Fruit fly (Drosophila melanogaster) whole organism, embryonic: ENCODE data around the gene alpha-PheRS.
A peak's percentile ranks its signal among the peaks of the same experiment; 100 is the strongest.

Experiments used
- Bteb2 ChIP-seq: fragments of 200-800 bp; sonication (Bioruptor generic); optimal IDR thresholded peaks from 2 replicates; lab custom pipeline; 2016; ENCODE audit warnings: missing biosample characterization, missing genetic modification characterization
- CG13123 ChIP-seq: fragments of 200-800 bp; sonication (Bioruptor generic); optimal IDR thresholded peaks from 2 replicates; lab custom pipeline; 2016; ENCODE audit warnings: missing biosample characterization, missing genetic modification characterization
- CG13287 ChIP-seq: fragments of 200-800 bp; sonication (Bioruptor generic); IDR thresholded peaks from 2 replicates; pipeline ENCODE4 v1.3.6; 2022; ENCODE audit warnings: missing biosample characterization, missing genetic modification characterization; ENCODE audit not compliant: partially characterized antibody
- CG14441 ChIP-seq: fragments of 200-800 bp; sonication (Bioruptor generic); IDR thresholded peaks from 2 replicates; pipeline ENCODE4 v1.3.6; 2022; ENCODE audit warnings: missing biosample characterization, missing genetic modification characterization
- CG16813 ChIP-seq: fragments of 200-800 bp; sonication (Bioruptor generic); IDR thresholded peaks from 3 replicates; pipeline ENCODE4 v1.3.6; 2022; ENCODE audit warnings: missing biosample characterization, missing genetic modification characterization; ENCODE audit not compliant: partially characterized antibody
- CG17328 ChIP-seq: fragments of 200-800 bp; sonication (Bioruptor generic); IDR thresholded peaks from 2 replicates; pipeline ENCODE4 v1.3.6; 2022; ENCODE audit warnings: missing biosample characterization, missing genetic modification characterization
- CG17361 ChIP-seq: fragments of 200-800 bp; sonication (Bioruptor generic); IDR thresholded peaks from 3 replicates; pipeline ENCODE4 v1.3.6; 2022; ENCODE audit warnings: missing biosample characterization, missing genetic modification characterization
- CG17568 ChIP-seq: fragments of 200-800 bp; sonication (Bioruptor generic); optimal IDR thresholded peaks from 2 replicates; lab custom pipeline; 2018; ENCODE audit warnings: missing biosample characterization, mild to moderate bottlenecking, missing genetic modification characterization, moderate library complexity
- CG18764 ChIP-seq: fragments of 200-800 bp; sonication (Bioruptor generic); optimal IDR thresholded peaks from 3 replicates; lab custom pipeline; 2016; ENCODE audit warnings: missing biosample characterization, missing genetic modification characterization
- CG2116 ChIP-seq: fragments of 200-800 bp; sonication (Bioruptor generic); optimal IDR thresholded peaks from 3 replicates; lab custom pipeline; 2018; ENCODE audit warnings: missing biosample characterization, mild to moderate bottlenecking, missing genetic modification characterization
- CG2875 ChIP-seq: fragments of 200-800 bp; sonication (Bioruptor generic); optimal IDR thresholded peaks from 2 replicates; lab custom pipeline; 2017; ENCODE audit warnings: missing biosample characterization, mild to moderate bottlenecking, missing genetic modification characterization, missing genetic modification reagents
- CG31365 ChIP-seq: fragments of 200-800 bp; sonication (Bioruptor generic); optimal IDR thresholded peaks from 2 replicates; lab custom pipeline; 2018; ENCODE audit warnings: missing biosample characterization, mild to moderate bottlenecking, missing genetic modification characterization
- CG32532 ChIP-seq: fragments of 200-800 bp; sonication (Bioruptor generic); IDR thresholded peaks from 2 replicates; pipeline ENCODE4 v1.3.6; 2022; ENCODE audit warnings: missing biosample characterization, missing genetic modification characterization
- CG32772 ChIP-seq: fragments of 200-800 bp; sonication (Bioruptor generic); IDR thresholded peaks from 2 replicates; pipeline ENCODE4 v1.3.6; 2022; ENCODE audit warnings: missing biosample characterization, missing genetic modification characterization
- CG6683 ChIP-seq: fragments of 200-800 bp; sonication (Bioruptor generic); optimal IDR thresholded peaks from 2 replicates; lab custom pipeline; 2017; ENCODE audit warnings: missing biosample characterization, mild to moderate bottlenecking, missing genetic modification characterization, missing genetic modification reagents
- CG6689 ChIP-seq: fragments of 200-800 bp; sonication (Bioruptor generic); IDR thresholded peaks from 2 replicates; pipeline ENCODE4 v1.3.6; 2022; ENCODE audit warnings: missing biosample characterization, missing genetic modification characterization
- CG6765 ChIP-seq: fragments of 200-800 bp; sonication (Bioruptor generic); optimal IDR thresholded peaks from 3 replicates; lab custom pipeline; 2017; ENCODE audit warnings: missing biosample characterization, mild to moderate bottlenecking, missing genetic modification characterization
- CG7786 ChIP-seq: fragments of 200-800 bp; sonication (Bioruptor generic); optimal IDR thresholded peaks from 2 replicates; lab custom pipeline; 2016; ENCODE audit warnings: missing biosample characterization, missing genetic modification characterization
- CG8290 ChIP-seq, 3 experiments: fragments of 200-800 bp; sonication (Bioruptor generic); optimal IDR thresholded peaks; 2 replicates each; lab custom pipeline; 2016 to 2019; ENCODE audit warnings: missing biosample characterization in 3 of 3, missing genetic modification characterization in 3 of 3, mild to moderate bottlenecking in 2 of 3, moderate library complexity in 1 of 3
- Camta ChIP-seq: fragments of 200-800 bp; sonication (Bioruptor generic); optimal IDR thresholded peaks from 2 replicates; lab custom pipeline; 2016; ENCODE audit warnings: missing biosample characterization, missing genetic modification characterization
- Deaf1 ChIP-seq: fragments of 200-800 bp; optimal IDR thresholded peaks from 3 replicates; lab custom pipeline; 2019; ENCODE audit warnings: missing biosample characterization, mild to moderate bottlenecking, missing genetic modification characterization, moderate library complexity
- Doc2 ChIP-seq: fragments of 200-800 bp; sonication (Bioruptor generic); IDR thresholded peaks from 2 replicates; pipeline ENCODE4 v1.3.6; 2022; ENCODE audit warnings: missing biosample characterization, missing genetic modification characterization
- Dref ChIP-seq: fragments of 200-800 bp; sonication (Bioruptor generic); IDR thresholded peaks from 2 replicates; pipeline ENCODE4 v1.3.6; 2022; ENCODE audit warnings: missing biosample characterization, missing genetic modification characterization
- Fer1 ChIP-seq: fragments of 200-800 bp; sonication (Bioruptor generic); optimal IDR thresholded peaks from 2 replicates; lab custom pipeline; 2017; ENCODE audit warnings: missing biosample characterization, mild to moderate bottlenecking, missing genetic modification characterization
- Gsc ChIP-seq: fragments of 200-800 bp; sonication (Bioruptor generic); IDR thresholded peaks from 2 replicates; pipeline ENCODE4 v1.3.6; 2022; ENCODE audit warnings: missing biosample characterization, missing genetic modification characterization
- HLH54F ChIP-seq: fragments of 200-800 bp; sonication (Bioruptor generic); optimal IDR thresholded peaks from 3 replicates; lab custom pipeline; 2016; ENCODE audit warnings: missing biosample characterization, missing genetic modification characterization
- Hand ChIP-seq: fragments of 200-800 bp; sonication (Bioruptor generic); optimal IDR thresholded peaks from 2 replicates; lab custom pipeline; 2017; ENCODE audit warnings: mild to moderate bottlenecking, missing biosample characterization, missing genetic modification reagents, missing genetic modification characterization
- Lhr ChIP-seq: fragments of 200-800 bp; sonication (Bioruptor generic); optimal IDR thresholded peaks from 3 replicates; lab custom pipeline; 2017; ENCODE audit warnings: mild to moderate bottlenecking, missing biosample characterization, missing genetic modification reagents, missing genetic modification characterization
- MTF-1 ChIP-seq: fragments of 200-800 bp; sonication (Bioruptor generic); optimal IDR thresholded peaks from 2 replicates; lab custom pipeline; 2018; ENCODE audit warnings: missing biosample characterization, mild to moderate bottlenecking, missing genetic modification characterization, borderline replicate concordance
- Nf-YC ChIP-seq: fragments of 200-800 bp; optimal IDR thresholded peaks from 3 replicates; lab custom pipeline; 2019; ENCODE audit warnings: missing biosample characterization, mild to moderate bottlenecking, missing genetic modification characterization, moderate library complexity
- Pdp1 ChIP-seq, 2 experiments: fragments of 200-800 bp; sonication (Bioruptor generic); optimal IDR thresholded peaks; 3 replicates each; lab custom pipeline; 2016; ENCODE audit warnings: missing biosample characterization in 2 of 2, missing genetic modification characterization in 2 of 2, mild to moderate bottlenecking in 1 of 2, moderate library complexity in 1 of 2
- Sox100B ChIP-seq: fragments of 200-800 bp; sonication (Bioruptor generic); optimal IDR thresholded peaks from 3 replicates; lab custom pipeline; 2018; ENCODE audit warnings: missing biosample characterization, mild to moderate bottlenecking, missing genetic modification characterization
- Taf1 ChIP-seq: fragments of 200-800 bp; sonication (Bioruptor generic); IDR thresholded peaks from 2 replicates; pipeline ENCODE4 v1.3.6; 2022; ENCODE audit warnings: missing biosample characterization, missing genetic modification characterization
- br ChIP-seq: fragments of >200 bp; optimal IDR thresholded peaks from 2 replicates; lab custom pipeline; 2017
- crc ChIP-seq: fragments of 200-800 bp; sonication (Bioruptor generic); optimal IDR thresholded peaks from 2 replicates; lab custom pipeline; 2016; ENCODE audit warnings: missing biosample characterization, missing genetic modification characterization
- dpn ChIP-seq, 2 experiments: fragments of 200-800 bp; sonication (Bioruptor generic); optimal IDR thresholded peaks; 3 replicates each; lab custom pipeline; 2016; ENCODE audit warnings: missing biosample characterization in 2 of 2, missing genetic modification characterization in 2 of 2
- esg ChIP-seq: fragments of 200-800 bp; sonication (Bioruptor generic); conservative IDR thresholded peaks from 2 replicates; pipeline ENCODE4 v1.3.6; 2022; ENCODE audit warnings: missing biosample characterization, missing genetic modification characterization
- fu2 ChIP-seq: fragments of 200-800 bp; sonication (Bioruptor generic); optimal IDR thresholded peaks from 2 replicates; lab custom pipeline; 2016; ENCODE audit warnings: missing biosample characterization, missing genetic modification characterization
- hth ChIP-seq: fragments of >200 bp; optimal IDR thresholded peaks from 2 replicates; lab custom pipeline; 2017; ENCODE audit warnings: inconsistent platforms
- lab ChIP-seq: fragments of 200-800 bp; sonication (Bioruptor generic); optimal IDR thresholded peaks from 3 replicates; lab custom pipeline; 2017; ENCODE audit warnings: missing biosample characterization, missing genetic modification characterization, mild to moderate bottlenecking, moderate library complexity, missing genetic modification reagents
- luna ChIP-seq: fragments of 200-800 bp; sonication (Bioruptor generic); optimal IDR thresholded peaks from 2 replicates; lab custom pipeline; 2016; ENCODE audit warnings: missing biosample characterization, missing genetic modification characterization
- nerfin-1 ChIP-seq: fragments of 200-800 bp; sonication (Bioruptor generic); optimal IDR thresholded peaks from 3 replicates; lab custom pipeline; 2019; ENCODE audit warnings: missing biosample characterization, mild to moderate bottlenecking, missing genetic modification characterization, moderate library complexity
- nom ChIP-seq: fragments of 200-800 bp; sonication (Bioruptor generic); optimal IDR thresholded peaks from 2 replicates; lab custom pipeline; 2017; ENCODE audit warnings: missing biosample characterization, missing genetic modification characterization, mild to moderate bottlenecking, moderate library complexity, missing genetic modification reagents
- otp ChIP-seq: fragments of 200-800 bp; sonication (Bioruptor generic); IDR thresholded peaks from 3 replicates; pipeline ENCODE4, ENCODE4 v1.3.6; 2022; ENCODE audit warnings: missing biosample characterization, missing genetic modification characterization
- pita ChIP-seq: fragments of 200-800 bp; sonication (Bioruptor generic); optimal IDR thresholded peaks from 2 replicates; lab custom pipeline; 2017; ENCODE audit warnings: missing biosample characterization, mild to moderate bottlenecking, missing genetic modification characterization
- slbo ChIP-seq: fragments of 200-800 bp; sonication (Bioruptor generic); IDR thresholded peaks from 2 replicates; pipeline ENCODE4 v1.3.6; 2022; ENCODE audit warnings: missing biosample characterization, missing genetic modification characterization
- stc ChIP-seq: fragments of 200-800 bp; sonication (Bioruptor generic); IDR thresholded peaks from 2 replicates; pipeline ENCODE4 v1.3.6; 2022; ENCODE audit warnings: missing biosample characterization, missing genetic modification characterization
- unc-4 ChIP-seq: fragments of 200-800 bp; sonication (Bioruptor generic); IDR thresholded peaks from 2 replicates; pipeline ENCODE4 v1.3.6; 2022; ENCODE audit warnings: missing biosample characterization, missing genetic modification characterization; ENCODE audit not compliant: partially characterized antibody
- wek ChIP-seq: fragments of 200-800 bp; sonication (Bioruptor generic); optimal IDR thresholded peaks from 3 replicates; lab custom pipeline; 2018; ENCODE audit warnings: missing biosample characterization, mild to moderate bottlenecking, missing genetic modification characterization, moderate library complexity
- yki ChIP-seq: fragments of >200 bp; optimal IDR thresholded peaks from 3 replicates; lab custom pipeline; 2018
- z ChIP-seq: fragments of 200-800 bp; sonication (Bioruptor generic); IDR thresholded peaks from 3 replicates; pipeline ENCODE4 v1.3.6; 2022; ENCODE audit warnings: missing biosample characterization, missing genetic modification characterization

Gene alpha-PheRS

DNA sequence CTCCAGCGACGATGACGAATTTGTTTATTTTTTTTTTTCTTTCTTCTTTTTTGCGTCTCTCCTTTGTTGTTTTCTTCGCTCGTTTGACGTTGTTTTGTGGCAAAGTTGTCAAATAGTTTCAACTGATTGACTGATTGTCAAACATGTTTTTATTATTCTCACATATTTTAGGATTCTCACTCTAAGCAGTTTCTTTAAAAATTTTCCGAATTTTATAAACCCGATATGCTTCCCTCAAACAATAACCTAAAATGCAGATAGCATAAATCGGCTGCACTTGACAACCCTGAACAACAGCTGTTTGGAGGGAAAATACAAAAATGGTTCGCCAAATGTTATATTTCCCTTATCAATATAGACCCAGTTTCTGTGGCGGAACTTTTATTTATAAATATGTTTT lies 1.9 kb downstream of the alpha-PheRS start, which contains the start of gene CG17982 (continued):
- TF ChIP-seq crc (GFP tag; lab: Kevin White, UChicago) (peak; percentile 81), otp (GFP tag; lab: Robert Waterston, UW) (peak; percentile 69; the same call in 2 of the 3 replicates), br (lab: Kevin White, UChicago) (no peak), z (GFP tag; lab: Robert Waterston, UW) (no peak), Camta (GFP tag; lab: Kevin White, UChicago) (peak; percentile 78), HLH54F (GFP tag; lab: Kevin White, UChicago) (peak; percentile 86), lab (GFP tag; lab: Kevin White, UChicago) (peak; percentile 89), CG32532 (peak; percentile 88), Doc2 (GFP tag; lab: Robert Waterston, UW) (no peak), Taf1 (GFP tag; lab: Robert Waterston, UW) (peak; percentile 57), stc (GFP tag; lab: Robert Waterston, UW) (peak; percentile 74), CG13287 (GFP tag; lab: Robert Waterston, UW) (no peak; the same call in 1 of the 2 replicates), CG14441 (GFP tag; lab: Robert Waterston, UW) (peak; percentile 80), hth (lab: Kevin White, UChicago) (no peak), Bteb2 (GFP tag; lab: Kevin White, UChicago) (peak; percentile 86), Pdp1 (GFP tag; optimal IDR thresholded peaks at IDR 0.05; lab: Kevin White, UChicago) (peak; percentile 77 to 84), CG31365 (peak; percentile 56), yki (lab: Kevin White, UChicago) (no peak), nerfin-1 (tag; lab: Kevin White, UChicago) (peak; percentile 81), slbo (GFP tag; lab: Robert Waterston, UW) (peak; percentile 88), fu2 (peak; percentile 85), CG2875 (GFP tag; lab: Kevin White, UChicago) (peak; percentile 58), MTF-1 (GFP tag; lab: Kevin White, UChicago) (peak; percentile 63), CG17328 (GFP tag; lab: Robert Waterston, UW) (peak; percentile 83), CG6689 (GFP tag; lab: Robert Waterston, UW) (peak; percentile 87), CG18764 (GFP tag; lab: Kevin White, UChicago) (peak; percentile 65), wek (GFP tag; lab: Kevin White, UChicago) (peak; percentile 35), CG13123 (GFP tag; lab: Kevin White, UChicago) (peak; percentile 77), Lhr (peak; percentile 29), Gsc (GFP tag; lab: Robert Waterston, UW) (no peak), CG17361 (GFP tag; lab: Robert Waterston, UW) (peak; percentile 82), Sox100B (GFP tag; lab: Kevin White, UChicago) (no peak), CG2116 (GFP tag; lab: Kevin White, UChicago) (peak; percentile 71), Deaf1 (tag; lab: Kevin White, UChicago) (peak; percentile 60), esg (peak; percentile 74), pita (GFP tag; lab: Kevin White, UChicago) (no peak), CG8290 (GFP tag; optimal IDR thresholded peaks at IDR 0.05; lab: Kevin White, UChicago) (peak; percentile 65), CG8290 (tag; optimal IDR thresholded peaks at IDR 0.05; lab: Kevin White, UChicago) (peak; percentile 41 to 82), CG32772 (GFP tag; lab: Robert Waterston, UW) (peak; percentile 73), nom (GFP tag; lab: Kevin White, UChicago) (peak; percentile 86), CG6683 (GFP tag; lab: Kevin White, UChicago) (peak; percentile 32), Fer1 (GFP tag; lab: Kevin White, UChicago) (peak; percentile 88), luna (GFP tag; lab: Kevin White, UChicago) (peak; percentile 79), CG7786 (GFP tag; lab: Kevin White, UChicago) (peak; percentile 87), Hand (GFP tag; lab: Kevin White, UChicago) (peak; percentile 59), Nf-YC (tag; lab: Kevin White, UChicago) (peak; percentile 81), CG17568 (GFP tag; lab: Kevin White, UChicago) (no peak), unc-4 (no peak), dpn (GFP tag; optimal IDR thresholded peaks at IDR 0.05; lab: Kevin White, UChicago) (peak; percentile 80 to 83), Dref (no peak; the same call in 1 of the 2 replicates), CG16813 (no peak), CG6765 (peak; percentile 70)
